Worm (Caenorhabditis elegans): ENCODE measurements around the gene ZC239.3.
A peak's percentile ranks its signal among the peaks of the same experiment; 100 is the strongest.

ZC239.3 gene

DNA sequence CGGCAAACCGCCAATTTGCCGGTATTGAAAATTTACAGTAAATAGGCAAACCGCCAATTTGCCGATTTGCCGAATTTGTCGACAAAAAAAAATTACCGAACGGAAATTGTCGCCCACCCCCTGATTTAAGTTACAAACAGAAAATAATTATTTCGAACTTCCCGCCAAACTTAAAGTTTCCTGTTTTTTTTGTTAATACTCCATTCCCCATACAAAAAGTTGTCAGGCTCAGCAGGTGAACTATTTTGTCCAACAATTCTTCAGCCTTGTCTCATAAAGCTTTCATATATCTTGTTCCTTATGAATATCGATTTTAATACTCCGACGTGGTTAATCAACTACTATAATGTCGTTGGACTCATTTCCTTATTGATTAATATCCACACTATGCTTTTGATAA is 12.4 kb upstream of the ZC239.3 start, which contains the start of gene sri-50:
Gene sri-50, plus strand, starts transcription at position 301 of the 400 bp plus-strand sequence.
- TF ChIP-seq tra-1 (GFP tag; IDR thresholded peaks at IDR 0.05) (no peak), aha-1 (tag) (peak; percentile 5)

- no peak for TF ChIP-seq pha-4 (GFP tag; IDR thresholded peaks at IDR 0.05)
- no peak for TF ChIP-seq pha-4 (tag; optimal IDR thresholded peaks at IDR 0.05)
- no peak for TF ChIP-seq fos-1 (tag; optimal IDR thresholded peaks at IDR 0.05)
- TF ChIP-seq ces-1 (GFP tag; optimal IDR thresholded peaks at IDR 0.05): no peak
- no peak for TF ChIP-seq egl-43 (GFP tag; IDR thresholded peaks at IDR 0.05)
- no peak for TF ChIP-seq jun-1 (tag; optimal IDR thresholded peaks at IDR 0.05)
- TF ChIP-seq nhr-102 (tag; optimal IDR thresholded peaks at IDR 0.05): no peak
- TF ChIP-seq lim-7 (GFP tag; IDR thresholded peaks at IDR 0.05): no peak
- TF ChIP-seq ztf-7 (tag; optimal IDR thresholded peaks at IDR 0.05): no peak
- TF ChIP-seq lin-29 (GFP tag; IDR thresholded peaks at IDR 0.05): no peak
- no peak for TF ChIP-seq lin-13 (GFP tag; optimal IDR thresholded peaks at IDR 0.05)
- no peak for TF ChIP-seq ZK546.5 (tag; optimal IDR thresholded peaks at IDR 0.05)
- no peak for TF ChIP-seq ceh-20 (GFP tag; IDR thresholded peaks at IDR 0.05)
- no peak for TF ChIP-seq lin-15B (tag; optimal IDR thresholded peaks at IDR 0.05)
- no peak for TF ChIP-seq ztf-11 (tag; optimal IDR thresholded peaks at IDR 0.05)
- TF ChIP-seq F49E8.2 (tag; optimal IDR thresholded peaks at IDR 0.05; ENCODE audit: borderline replicate concordance): no peak
- TF ChIP-seq mep-1 (tag; optimal IDR thresholded peaks at IDR 0.05): no peak
- no peak for TF ChIP-seq dpl-1 (GFP tag; optimal IDR thresholded peaks at IDR 0.05)
Measured at ce11 chrII:3206423-3206989, 9.4 kb upstream of the ZC239.3 start, which contains the start of the genes ZC239.20 and ZC239.21. Gene ZC239.20, minus strand, starts transcription at chrII:3206523. Gene ZC239.21, plus strand, starts transcription at chrII:3206939.

DNA sequence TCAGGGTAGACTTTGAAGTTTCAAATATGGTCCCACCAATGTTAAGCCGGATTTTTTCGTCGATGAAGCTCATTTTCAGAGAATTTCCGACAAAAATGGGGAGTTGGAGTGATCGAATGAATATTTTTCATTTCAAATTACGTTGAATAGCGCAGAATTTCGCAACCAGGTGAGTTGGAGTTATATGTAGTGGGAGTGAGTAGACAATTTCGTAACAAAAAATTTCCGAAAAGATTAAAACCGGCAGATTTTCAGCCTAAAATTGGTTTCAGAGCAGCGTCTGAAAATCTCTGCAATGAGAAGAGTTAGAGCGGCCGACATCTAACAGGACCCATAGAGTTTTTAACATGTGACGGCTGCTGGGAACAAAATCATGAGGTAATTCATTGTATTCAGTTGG is 7.2 kb upstream of the ZC239.3 start, which contains the start of gene sdz-35:
Gene sdz-35, minus strand, starts transcription at position 101 of the 400 bp plus-strand sequence.
- TF ChIP-seq daf-19 (GFP tag; conservative IDR thresholded peaks at IDR 0.05): no peak

DNA sequence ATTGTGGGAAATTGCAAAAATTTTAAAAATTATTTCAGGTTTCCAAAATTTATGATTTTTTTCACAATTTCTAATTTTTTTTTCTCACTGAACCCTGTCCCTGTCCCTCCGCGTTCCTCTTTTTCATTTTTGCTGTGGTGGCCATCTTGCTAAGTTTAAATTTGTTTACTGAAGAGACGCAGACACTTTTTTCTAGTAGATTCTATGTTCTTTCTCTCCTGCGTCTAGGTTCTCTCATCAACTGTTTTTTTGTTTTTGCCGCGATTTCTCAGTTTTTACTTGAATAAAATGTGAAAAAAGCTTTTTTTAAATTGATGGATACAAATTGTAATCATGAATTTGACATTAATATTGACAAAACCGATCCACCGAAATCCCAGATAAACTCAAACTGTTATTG is 6.6 kb upstream of the ZC239.3 start, which contains the start of gene ZC239.6:
Gene ZC239.6, plus strand, starts transcription at position 381 of the 400 bp plus-strand sequence.
- TF ChIP-seq R02D3.7 (tag; optimal IDR thresholded peaks at IDR 0.05): no peak
- 0 out of 2 replicates have a peak, but pooled peaks have one; percentile 22 for TF ChIP-seq hmg-1.1 (GFP tag; IDR thresholded peaks at IDR 0.05)
- no peak for TF ChIP-seq lin-38 (GFP tag; IDR thresholded peaks at IDR 0.05)
- TF ChIP-seq tra-1 (GFP tag; IDR thresholded peaks at IDR 0.05): no peak
- no peak for TF ChIP-seq nhr-76 (tag; optimal IDR thresholded peaks at IDR 0.05)
- no peak for TF ChIP-seq gei-8 (GFP tag; optimal IDR thresholded peaks at IDR 0.05)
- TF ChIP-seq D1046.2 (GFP tag; IDR thresholded peaks at IDR 0.05): no peak
- no peak for TF ChIP-seq nhr-42 (GFP tag; IDR thresholded peaks at IDR 0.05)
- no peak for TF ChIP-seq hif-1 (tag; optimal IDR thresholded peaks at IDR 0.05)
- no peak for TF ChIP-seq sdz-12 (GFP tag; optimal IDR thresholded peaks at IDR 0.05)
- no peak for TF ChIP-seq dmd-6 (GFP tag; IDR thresholded peaks at IDR 0.05)
- TF ChIP-seq hlh-11 (tag; optimal IDR thresholded peaks at IDR 0.05): peak; percentile 35
- TF ChIP-seq Y48G9A.11 (GFP tag; IDR thresholded peaks at IDR 0.05): no peak
- TF ChIP-seq rbr-2 (tag; optimal IDR thresholded peaks at IDR 0.05): peak; percentile 32
- TF ChIP-seq fos-1 (tag; optimal IDR thresholded peaks at IDR 0.05): no peak
- TF ChIP-seq php-3 (GFP tag; IDR thresholded peaks at IDR 0.05): no peak
- no peak for TF ChIP-seq duxl-1 (tag; optimal IDR thresholded peaks at IDR 0.05; ENCODE audit: poor library complexity)
- peak; percentile 9 for TF ChIP-seq hlh-30 (tag; optimal IDR thresholded peaks at IDR 0.05; ENCODE audit: insufficient read depth)
- no peak for TF ChIP-seq ceh-32 (tag; optimal IDR thresholded peaks at IDR 0.05; ENCODE audit: poor library complexity)
- TF ChIP-seq pqm-1 (tag; optimal IDR thresholded peaks at IDR 0.05): no peak
- TF ChIP-seq nhr-28 (tag; optimal IDR thresholded peaks at IDR 0.05): no peak
- no peak for TF ChIP-seq nhr-10 (tag; optimal IDR thresholded peaks at IDR 0.05)
- TF ChIP-seq lin-15B (tag; optimal IDR thresholded peaks at IDR 0.05): no peak
- TF ChIP-seq ceh-44 (GFP tag; IDR thresholded peaks at IDR 0.05): no peak
- TF ChIP-seq unc-62 (GFP tag; optimal IDR thresholded peaks at IDR 0.05 in 1 of 2): no peak
- TF ChIP-seq unc-62 (tag; optimal IDR thresholded peaks at IDR 0.05): no peak
- no peak for TF ChIP-seq pha-4 (GFP tag; IDR thresholded peaks at IDR 0.05)
- peak; percentile 22 for TF ChIP-seq pha-4 (tag; optimal IDR thresholded peaks at IDR 0.05)
- TF ChIP-seq Y105C5A.15 (GFP tag; IDR thresholded peaks at IDR 0.05): no peak
- TF ChIP-seq aha-1 (tag): no peak
- no peak for TF ChIP-seq lim-7 (GFP tag; IDR thresholded peaks at IDR 0.05)
- TF ChIP-seq set-16 (GFP tag; IDR thresholded peaks at IDR 0.05): no peak

Data from whole organism, L4 larva.